Worm (Caenorhabditis elegans) whole organism, midembryonic: Measurements from ENCODE around the gene myrf-2.

ENCODE experiments used
- flt-1 ChIP-seq: fragments of 200-800 bp; sonication (Bioruptor generic); IDR thresholded peaks from 2 replicates; pipeline ENCODE4 v1.3.6; 2022; ENCODE audit warnings: missing genetic modification characterization, missing compliant biosample characterization
- ref-1 ChIP-seq: fragments of 200-800 bp; sonication (Bioruptor generic); conservative IDR thresholded peaks from 2 replicates; pipeline ENCODE4 v1.3.6; 2022; ENCODE audit warnings: missing genetic modification reagents, missing genetic modification characterization, missing compliant biosample characterization
- tab-1 ChIP-seq: fragments of 200-800 bp; sonication (Bioruptor generic); IDR thresholded peaks from 2 replicates; pipeline ENCODE4 v1.3.6; 2022; ENCODE audit warnings: missing genetic modification characterization, missing compliant biosample characterization

- TF ChIP-seq flt-1 (no peak), tab-1 (GFP tag; lab: Robert Waterston, UW) (no peak), ref-1 (no peak)
Observed at ce11 chrX:10236844-10237243, 42.7 kb upstream of the myrf-2 start, which contains the start of gene zipt-13.
